Worm (Caenorhabditis elegans): ENCODE measurements around the gene C01C4.3.

DNA sequence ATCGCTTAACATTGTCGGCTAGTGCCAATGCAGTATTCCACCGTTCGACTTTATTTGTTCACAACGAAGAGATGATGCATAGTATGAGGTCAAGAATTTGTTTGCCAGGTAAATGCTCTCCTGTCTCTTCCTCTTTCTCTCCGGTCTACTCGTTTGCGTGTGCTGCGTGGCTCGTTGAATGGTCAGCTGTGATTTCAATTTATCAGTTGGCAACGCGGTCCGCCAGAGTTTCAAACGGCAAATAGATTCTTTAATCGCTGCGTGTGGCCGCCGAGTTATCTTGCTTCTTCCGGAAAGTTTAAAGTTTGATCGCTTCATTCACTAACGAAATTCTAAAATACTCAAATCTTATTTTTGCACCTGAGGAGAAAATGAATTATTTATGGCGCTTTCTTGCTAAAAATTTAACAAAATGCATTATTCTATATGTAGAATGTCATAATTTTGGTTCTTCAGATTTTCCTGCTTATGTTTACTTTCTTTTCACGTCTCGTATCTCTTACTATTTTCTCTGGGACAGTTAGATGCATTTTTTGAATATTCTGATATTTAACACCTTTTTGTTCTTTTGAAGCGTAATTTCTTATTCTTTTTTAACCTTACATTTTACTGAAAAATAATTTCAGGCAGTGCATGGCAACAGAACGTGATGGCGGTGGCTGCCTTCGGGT lies 16.0 kb upstream of the C01C4.3 start, which contains the start of gene tsp-17:
- TF ChIP-seq unc-30 (tag; optimal IDR thresholded peaks at IDR 0.05) = no peak
- TF ChIP-seq zip-4 (GFP tag; optimal IDR thresholded peaks at IDR 0.05) = no peak
- no peak for TF ChIP-seq ceh-90 (tag; optimal IDR thresholded peaks at IDR 0.05)
- peak; percentile 80 for TF ChIP-seq pag-3 (tag; optimal IDR thresholded peaks at IDR 0.05; ENCODE audit: borderline replicate concordance, insufficient read depth)
- TF ChIP-seq unc-98 (GFP tag; IDR thresholded peaks at IDR 0.05) = no peak
- TF ChIP-seq ama-1 (optimal IDR thresholded peaks at IDR 0.05) = no peak
- no peak for TF ChIP-seq nhr-76 (tag; optimal IDR thresholded peaks at IDR 0.05)
- TF ChIP-seq lir-3 (tag; optimal IDR thresholded peaks at IDR 0.05; ENCODE audit: poor library complexity) = no peak
- peak; percentile 35 for TF ChIP-seq nhr-71 (tag; optimal IDR thresholded peaks at IDR 0.05)
- TF ChIP-seq hpl-2 (GFP tag; optimal IDR thresholded peaks at IDR 0.05) = no peak
- TF ChIP-seq zag-1 (tag; optimal IDR thresholded peaks at IDR 0.05) = no peak
- TF ChIP-seq tlp-1 (tag; optimal IDR thresholded peaks at IDR 0.05) = no peak
- no peak for TF ChIP-seq nhr-11 (tag; optimal IDR thresholded peaks at IDR 0.05)
